Worm (Caenorhabditis elegans) whole organism, young adult: ENCODE data around the gene kqt-2.
A peak's percentile ranks its signal among the peaks of the same experiment; 100 is the strongest.

Experiments
- B0035.1 ChIP-seq: sonication (generic microtip); optimal IDR thresholded peaks from 2 replicates; lab custom pipeline; 2016; ENCODE audit warnings: missing genetic modification characterization, mild to moderate bottlenecking, missing compliant biosample characterization, missing genotype, missing genetic modification reagents
- F23B12.7 ChIP-seq: sonication (generic microtip); optimal IDR thresholded peaks from 2 replicates; lab custom pipeline; 2017; ENCODE audit warnings: missing genetic modification characterization, mild to moderate bottlenecking, missing compliant biosample characterization, antibody characterized with exemption, moderate library complexity; ENCODE audit not compliant: insufficient read depth
- F37B4.10 ChIP-seq: fragments of 200-800 bp; sonication (Bioruptor generic); IDR thresholded peaks from 2 replicates; pipeline ENCODE4 v1.3.6; 2022; ENCODE audit warnings: missing genetic modification characterization, missing compliant biosample characterization
- F49E8.2 ChIP-seq: sonication (generic microtip); optimal IDR thresholded peaks from 3 replicates; lab custom pipeline; 2017; ENCODE audit warnings: missing genetic modification characterization, mild to moderate bottlenecking, missing compliant biosample characterization, antibody characterized with exemption, moderate library complexity; ENCODE audit not compliant: insufficient read depth
- K12H6.12 ChIP-seq: fragments of 200-800 bp; sonication (Bioruptor generic); optimal IDR thresholded peaks from 2 replicates; lab custom pipeline; 2018; ENCODE audit warnings: mild to moderate bottlenecking, missing genetic modification characterization, missing compliant biosample characterization
- Y53F4B.3 ChIP-seq: fragments of 200-800 bp; sonication (Bioruptor generic); IDR thresholded peaks from 2 replicates; pipeline ENCODE4 v1.3.6; 2022; ENCODE audit warnings: missing genetic modification reagents, missing genetic modification characterization, missing compliant biosample characterization
- Y53G8AR.9 ChIP-seq: fragments of 200-800 bp; sonication (Bioruptor generic); conservative IDR thresholded peaks from 2 replicates; pipeline ENCODE4 v1.3.6; 2022; ENCODE audit warnings: missing genetic modification reagents, missing genetic modification characterization, missing compliant biosample characterization
- ZK185.1 ChIP-seq: sonication (generic microtip); optimal IDR thresholded peaks from 2 replicates; lab custom pipeline; 2016; ENCODE audit warnings: mild to moderate bottlenecking, missing genetic modification characterization, missing compliant biosample characterization; ENCODE audit not compliant: poor library complexity, severe bottlenecking
- akir-1 ChIP-seq: fragments of 200-800 bp; sonication (Bioruptor generic); optimal IDR thresholded peaks from 2 replicates; lab custom pipeline; 2018; ENCODE audit warnings: mild to moderate bottlenecking, missing genetic modification characterization, moderate library complexity, missing compliant biosample characterization
- attf-6 ChIP-seq: fragments of 200-800 bp; sonication (Bioruptor generic); IDR thresholded peaks from 2 replicates; pipeline ENCODE4 v1.3.6; 2022; ENCODE audit warnings: missing genetic modification reagents, missing genetic modification characterization, missing compliant biosample characterization
- cebp-1 ChIP-seq, 2 experiments: fragments of 200-800 bp in 1 of 2; sonication (Bioruptor generic) in 1 of 2; sonication (generic microtip) in 1 of 2; IDR thresholded peaks in 1 of 2; optimal IDR thresholded peaks in 1 of 2; 2 replicates each; pipeline versions ENCODE4 v1.3.6 to Lab custom; 2017 to 2022; ENCODE audit warnings: missing compliant biosample characterization in 2 of 2, missing genetic modification characterization in 2 of 2, mild to moderate bottlenecking in 1 of 2, missing genetic modification reagents in 1 of 2, moderate library complexity in 1 of 2
- cebp-2 ChIP-seq: fragments of 200-800 bp; sonication (Bioruptor generic); IDR thresholded peaks from 2 replicates; pipeline ENCODE4 v1.3.6; 2022; ENCODE audit warnings: missing genetic modification characterization, missing compliant biosample characterization
- ceh-100 ChIP-seq: fragments of 200-800 bp; sonication (Bioruptor generic); IDR thresholded peaks from 2 replicates; pipeline ENCODE4 v1.3.6; 2022; ENCODE audit warnings: missing genetic modification reagents, missing genetic modification characterization, missing compliant biosample characterization
- chd-7 ChIP-seq: sonication (generic microtip); optimal IDR thresholded peaks from 2 replicates; lab custom pipeline; 2016; ENCODE audit warnings: mild to moderate bottlenecking, missing genetic modification characterization, moderate library complexity, missing compliant biosample characterization
- die-1 ChIP-seq: sonication (generic microtip); optimal IDR thresholded peaks from 2 replicates; lab custom pipeline; 2016; ENCODE audit warnings: missing genotype, mild to moderate bottlenecking, missing genetic modification characterization, missing compliant biosample characterization
- dpff-1 ChIP-seq: sonication (generic microtip); optimal IDR thresholded peaks from 2 replicates; lab custom pipeline; 2017; ENCODE audit warnings: mild to moderate bottlenecking, missing genetic modification characterization, missing compliant biosample characterization
- dpl-1 ChIP-seq: fragments of 150-350 bp; optimal IDR thresholded peaks from 2 replicates; lab custom pipeline; 2014; ENCODE audit warnings: missing biosample characterization, missing genetic modification reagents, missing genetic modification characterization
- egl-18 ChIP-seq: fragments of 200-800 bp; sonication (Bioruptor generic); IDR thresholded peaks from 2 replicates; pipeline ENCODE4 v1.3.6; 2022; ENCODE audit warnings: missing genetic modification reagents, missing genetic modification characterization, missing compliant biosample characterization
- fkh-3 ChIP-seq: sonication (generic microtip); optimal IDR thresholded peaks from 2 replicates; lab custom pipeline; 2016; ENCODE audit warnings: mild to moderate bottlenecking, missing genetic modification characterization, missing compliant biosample characterization
- gei-17 ChIP-seq: fragments of 200-800 bp; sonication (Bioruptor generic); optimal IDR thresholded peaks from 2 replicates; lab custom pipeline; 2018; ENCODE audit warnings: mild to moderate bottlenecking, missing genetic modification characterization, missing compliant biosample characterization
- hlh-26 ChIP-seq: fragments of 200-800 bp; sonication (Bioruptor generic); conservative IDR thresholded peaks from 2 replicates; pipeline ENCODE4 v1.3.6; 2022; ENCODE audit warnings: missing genetic modification reagents, missing genetic modification characterization, missing compliant biosample characterization
- hmg-1.2 ChIP-seq: fragments of 200-800 bp; sonication (Bioruptor generic); IDR thresholded peaks from 2 replicates; pipeline ENCODE4 v1.3.6; 2022; ENCODE audit warnings: missing genetic modification reagents, missing genetic modification characterization, missing compliant biosample characterization
- hmg-20 ChIP-seq: fragments of 200-800 bp; sonication (Bioruptor generic); IDR thresholded peaks from 2 replicates; pipeline ENCODE4 v1.3.6; 2022; ENCODE audit warnings: missing genetic modification reagents, missing genetic modification characterization, missing compliant biosample characterization
- hsf-1 ChIP-seq: fragments of 200-800 bp; sonication (Bioruptor generic); IDR thresholded peaks from 2 replicates; pipeline ENCODE4 v1.3.6; 2022; ENCODE audit warnings: missing genetic modification reagents, missing genetic modification characterization, missing compliant biosample characterization
- lin-26 ChIP-seq: fragments of 200-800 bp; sonication (Bioruptor generic); IDR thresholded peaks from 2 replicates; pipeline ENCODE4 v1.3.6; 2022; ENCODE audit warnings: missing genetic modification reagents, missing genetic modification characterization, missing compliant biosample characterization
- lin-35 ChIP-seq, 3 experiments: fragments of 150-350 bp in 2 of 3; sonication (generic microtip) in 1 of 3; optimal IDR thresholded peaks; 2 replicates each; lab custom pipeline; 2014 to 2018; ENCODE audit warnings: missing biosample characterization in 3 of 3, missing genetic modification characterization in 3 of 3, missing genetic modification reagents in 3 of 3
- lin-40 ChIP-seq: sonication (generic microtip); optimal IDR thresholded peaks from 2 replicates; lab custom pipeline; 2016; ENCODE audit warnings: missing genetic modification characterization, mild to moderate bottlenecking, missing compliant biosample characterization, missing genotype, missing genetic modification reagents
- nfyb-1 ChIP-seq: fragments of 200-800 bp; sonication (Bioruptor generic); IDR thresholded peaks from 2 replicates; pipeline ENCODE4 v1.3.6; 2022; ENCODE audit warnings: missing genetic modification reagents, missing genetic modification characterization, missing compliant biosample characterization
- pbrm-1 ChIP-seq: fragments of 200-800 bp; sonication (Bioruptor generic); IDR thresholded peaks from 2 replicates; pipeline ENCODE4 v1.3.6; 2022; ENCODE audit warnings: missing genetic modification reagents, missing genetic modification characterization, missing compliant biosample characterization
- rec-8 ChIP-seq, 2 experiments: sonication (generic microtip); optimal IDR thresholded peaks; 2 replicates each; lab custom pipeline; 2016; ENCODE audit warnings: mild to moderate bottlenecking in 2 of 2, missing genetic modification characterization in 2 of 2, missing genetic modification reagents in 2 of 2, missing genotype in 2 of 2, missing biosample characterization in 1 of 2, missing compliant biosample characterization in 1 of 2, moderate library complexity in 1 of 2
- repo-1 ChIP-seq: sonication (generic microtip); optimal IDR thresholded peaks from 2 replicates; lab custom pipeline; 2017; ENCODE audit warnings: mild to moderate bottlenecking, missing genetic modification characterization, missing compliant biosample characterization
- sea-2 ChIP-seq: fragments of 200-800 bp; sonication (Bioruptor generic); IDR thresholded peaks from 2 replicates; pipeline ENCODE4 v1.3.6; 2022; ENCODE audit warnings: missing genetic modification characterization, missing compliant biosample characterization
- snpc-4 ChIP-seq, 5 experiments: fragments of 150-350 bp in 1 of 5; sonication (generic microtip) in 4 of 5; optimal IDR thresholded peaks; 2 replicates each; lab custom pipeline; 2014 to 2018; ENCODE audit warnings: missing genetic modification characterization in 5 of 5, missing biosample characterization in 3 of 5, antibody characterized with exemption in 2 of 5, mild to moderate bottlenecking in 2 of 5, missing compliant biosample characterization in 2 of 5, missing genotype in 2 of 5, moderate library complexity in 2 of 5, missing genetic modification reagents in 1 of 5
- ztf-26 ChIP-seq: sonication (generic microtip); optimal IDR thresholded peaks from 2 replicates; lab custom pipeline; 2017; ENCODE audit warnings: missing genetic modification characterization, missing compliant biosample characterization

kqt-2 gene

ce11 chrX:8262734-8263133, 16.6 kb upstream of the kqt-2 start:
- TF ChIP-seq F23B12.7 (tag; lab: Kevin White, UChicago) (no peak), hmg-20 (GFP tag; lab: Robert Waterston, UW) (no peak), akir-1 (GFP tag; lab: Kevin White, UChicago) (no peak), B0035.1 (tag; lab: Kevin White, UChicago) (no peak), Y53G8AR.9 (GFP tag; lab: Robert Waterston, UW) (no peak), cebp-2 (GFP tag; lab: Robert Waterston, UW) (no peak), ZK185.1 (tag; lab: Kevin White, UChicago) (no peak), egl-18 (no peak), sea-2 (GFP tag; lab: Robert Waterston, UW) (no peak), hlh-26 (GFP tag; lab: Robert Waterston, UW) (no peak), Y53F4B.3 (GFP tag; lab: Robert Waterston, UW) (no peak), chd-7 (tag; lab: Kevin White, UChicago) (no peak), lin-26 (GFP tag; lab: Robert Waterston, UW) (no peak), hsf-1 (GFP tag; lab: Robert Waterston, UW) (no peak), lin-40 (no peak), snpc-4 (GFP tag; optimal IDR thresholded peaks at IDR 0.05; lab: Kevin White, UChicago) (no peak), snpc-4 (tag; optimal IDR thresholded peaks at IDR 0.05; lab: Kevin White, UChicago) (no peak), ceh-100 (GFP tag; lab: Robert Waterston, UW) (no peak)

- TF ChIP-seq die-1: no peak
- TF ChIP-seq gei-17 (GFP tag; lab: Kevin White, UChicago): no peak
- TF ChIP-seq dpff-1 (tag; lab: Kevin White, UChicago): no peak
- TF ChIP-seq pbrm-1 (GFP tag; lab: Robert Waterston, UW): no peak
- no peak for TF ChIP-seq cebp-2 (GFP tag; lab: Robert Waterston, UW)
- TF ChIP-seq F37B4.10: no peak
- TF ChIP-seq repo-1: no peak
- no peak for TF ChIP-seq hmg-1.2 (GFP tag; lab: Robert Waterston, UW)
- no peak for TF ChIP-seq rec-8 (tag; optimal IDR thresholded peaks at IDR 0.05; lab: Kevin White, UChicago)
- no peak for TF ChIP-seq attf-6 (GFP tag; lab: Robert Waterston, UW)
- no peak for TF ChIP-seq dpl-1 (GFP tag; lab: Kevin White, UChicago)
- no peak for TF ChIP-seq fkh-3 (tag; lab: Kevin White, UChicago)
- TF ChIP-seq F49E8.2: no peak
These were observed 15.0 kb upstream of the kqt-2 start, which contains the start of gene M60.7 for ce11 chrX:8261125-8261684. TSS of gene M60.7 (minus strand) at chrX:8261175.

ce11 chrX:8257687-8258086, 11.5 kb upstream of the kqt-2 start:
- peak; percentile 39 for TF ChIP-seq K12H6.12 (tag; lab: Kevin White, UChicago)
- peak; percentile 87 for TF ChIP-seq cebp-1 (GFP tag; IDR thresholded peaks at IDR 0.05; lab: Robert Waterston, UW)
- TF ChIP-seq cebp-1 (tag; optimal IDR thresholded peaks at IDR 0.05; lab: Kevin White, UChicago): peak; percentile 97
- TF ChIP-seq ztf-26 (tag; lab: Kevin White, UChicago): no peak
- TF ChIP-seq lin-35 (GFP tag; optimal IDR thresholded peaks at IDR 0.05; lab: Kevin White, UChicago): no peak
- TF ChIP-seq nfyb-1 (GFP tag; lab: Robert Waterston, UW): 0 out of 2 replicates have a peak, but pooled peaks have one; percentile 13
